Fruit fly (Drosophila melanogaster) whole organism, embryonic: ENCODE results near the gene zf30C.

Experiments
- Blimp-1 ChIP-seq: fragments of 200-800 bp; sonication (Bioruptor generic); optimal IDR thresholded peaks from 3 replicates; lab custom pipeline; 2018; ENCODE audit warnings: missing biosample characterization, missing genetic modification characterization, mild to moderate bottlenecking, moderate library complexity, missing genetic modification reagents
- CG10543 ChIP-seq: fragments of 200-800 bp; sonication (Bioruptor generic); optimal IDR thresholded peaks from 3 replicates; lab custom pipeline; 2017; ENCODE audit warnings: missing biosample characterization, mild to moderate bottlenecking, missing genetic modification characterization, moderate library complexity
- CG11456 ChIP-seq: fragments of 200-800 bp; sonication (Bioruptor generic); IDR thresholded peaks from 3 replicates; pipeline ENCODE4 v1.3.6; 2022; ENCODE audit warnings: missing biosample characterization, missing genetic modification characterization
- CG12071 ChIP-seq: fragments of 200-800 bp; sonication (Bioruptor generic); optimal IDR thresholded peaks from 3 replicates; lab custom pipeline; 2018; ENCODE audit warnings: missing biosample characterization, mild to moderate bottlenecking, missing genetic modification characterization
- CG12155 ChIP-seq: fragments of 200-800 bp; sonication (Bioruptor generic); optimal IDR thresholded peaks from 3 replicates; lab custom pipeline; 2016; ENCODE audit warnings: missing biosample characterization, missing genetic modification characterization
- CG1233 ChIP-seq: fragments of 200-800 bp; sonication (Bioruptor generic); optimal IDR thresholded peaks from 4 replicates; lab custom pipeline; 2018; ENCODE audit warnings: missing biosample characterization, mild to moderate bottlenecking, missing genetic modification characterization
- CG17328 ChIP-seq: fragments of 200-800 bp; sonication (Bioruptor generic); IDR thresholded peaks from 2 replicates; pipeline ENCODE4 v1.3.6; 2022; ENCODE audit warnings: missing biosample characterization, missing genetic modification characterization
- CG18262 ChIP-seq: fragments of 200-800 bp; optimal IDR thresholded peaks from 3 replicates; lab custom pipeline; 2019; ENCODE audit warnings: missing biosample characterization, mild to moderate bottlenecking, missing genetic modification characterization, moderate library complexity
- CG2678 ChIP-seq: fragments of 200-800 bp; sonication (Bioruptor generic); optimal IDR thresholded peaks from 3 replicates; lab custom pipeline; 2019; ENCODE audit warnings: missing biosample characterization, mild to moderate bottlenecking, missing genetic modification characterization, moderate library complexity
- CG34224 ChIP-seq: fragments of 200-800 bp; sonication (Bioruptor generic); IDR thresholded peaks from 3 replicates; pipeline ENCODE4 v1.3.6; 2022; ENCODE audit warnings: missing biosample characterization, missing genetic modification characterization; ENCODE audit not compliant: partially characterized antibody
- CG3847 ChIP-seq: fragments of 200-800 bp; sonication (Bioruptor generic); IDR thresholded peaks from 2 replicates; pipeline ENCODE4 v1.3.6; 2022; ENCODE audit warnings: missing biosample characterization, missing genetic modification characterization
- CG42726 ChIP-seq: fragments of 200-800 bp; sonication (Bioruptor generic); IDR thresholded peaks from 2 replicates; pipeline ENCODE4 v1.3.6; 2022; ENCODE audit warnings: missing biosample characterization, missing genetic modification characterization; ENCODE audit not compliant: partially characterized antibody
- CG4854 ChIP-seq: fragments of 200-800 bp; sonication (Bioruptor generic); optimal IDR thresholded peaks from 2 replicates; lab custom pipeline; 2016; ENCODE audit warnings: missing biosample characterization, missing genetic modification characterization, inconsistent platforms
- CG6683 ChIP-seq: fragments of 200-800 bp; sonication (Bioruptor generic); optimal IDR thresholded peaks from 2 replicates; lab custom pipeline; 2017; ENCODE audit warnings: missing biosample characterization, mild to moderate bottlenecking, missing genetic modification characterization, missing genetic modification reagents
- CG7928 ChIP-seq: fragments of 200-800 bp; sonication (Bioruptor generic); optimal IDR thresholded peaks from 2 replicates; lab custom pipeline; 2017; ENCODE audit warnings: missing biosample characterization, mild to moderate bottlenecking, missing genetic modification characterization
- CG8281 ChIP-seq: fragments of 200-800 bp; sonication (Bioruptor generic); optimal IDR thresholded peaks from 2 replicates; lab custom pipeline; 2018; ENCODE audit warnings: missing biosample characterization, mild to moderate bottlenecking, missing genetic modification characterization, moderate library complexity
- CG9609 ChIP-seq: fragments of 200-800 bp; sonication (Bioruptor generic); optimal IDR thresholded peaks from 3 replicates; lab custom pipeline; 2016; ENCODE audit warnings: missing biosample characterization, missing genetic modification characterization
- CG9727 ChIP-seq: fragments of 200-800 bp; sonication (Bioruptor generic); optimal IDR thresholded peaks from 3 replicates; lab custom pipeline; 2017; ENCODE audit warnings: missing biosample characterization, mild to moderate bottlenecking, missing genetic modification characterization
- Dll ChIP-seq: fragments of 200-800 bp; sonication (Bioruptor generic); IDR thresholded peaks from 4 replicates; pipeline ENCODE4 v1.3.6; 2022; ENCODE audit warnings: missing biosample characterization, missing genetic modification characterization; ENCODE audit not compliant: partially characterized antibody
- Doc3 ChIP-seq: fragments of 200-800 bp; sonication (Bioruptor generic); IDR thresholded peaks from 3 replicates; pipeline ENCODE4 v1.3.6; 2022; ENCODE audit warnings: missing biosample characterization, missing genetic modification characterization; ENCODE audit not compliant: partially characterized antibody
- ERR ChIP-seq: fragments of 200-800 bp; sonication (Bioruptor generic); optimal IDR thresholded peaks from 2 replicates; lab custom pipeline; 2016; ENCODE audit warnings: missing biosample characterization, missing genetic modification characterization
- Elba2 ChIP-seq: fragments of 200-800 bp; sonication (Bioruptor generic); optimal IDR thresholded peaks from 3 replicates; lab custom pipeline; 2016; ENCODE audit warnings: missing biosample characterization, missing genetic modification characterization
- Gug ChIP-seq: fragments of 200-800 bp; sonication (Bioruptor generic); IDR thresholded peaks from 4 replicates; pipeline ENCODE4 v1.3.6; 2022; ENCODE audit warnings: missing biosample characterization, missing genetic modification characterization
- HHEX ChIP-seq: fragments of 200-800 bp; sonication (Bioruptor generic); optimal IDR thresholded peaks from 3 replicates; lab custom pipeline; 2017; ENCODE audit warnings: missing biosample characterization, mild to moderate bottlenecking, missing genetic modification characterization, missing genetic modification reagents
- Hmr ChIP-seq: fragments of 200-800 bp; sonication (Bioruptor generic); optimal IDR thresholded peaks from 3 replicates; lab custom pipeline; 2017; ENCODE audit warnings: mild to moderate bottlenecking, missing biosample characterization, missing genetic modification reagents, missing genetic modification characterization
- Nf-YA ChIP-seq: fragments of 200-800 bp; sonication (Bioruptor generic); IDR thresholded peaks from 2 replicates; pipeline ENCODE4 v1.3.6; 2022; ENCODE audit warnings: missing biosample characterization, missing genetic modification characterization
- Opbp ChIP-seq: fragments of 200-800 bp; sonication (Bioruptor generic); IDR thresholded peaks from 3 replicates; pipeline ENCODE4 v1.3.6; 2022; ENCODE audit warnings: missing biosample characterization, missing genetic modification characterization; ENCODE audit not compliant: partially characterized antibody
- PHDP ChIP-seq: fragments of 200-800 bp; sonication (Bioruptor generic); optimal IDR thresholded peaks from 3 replicates; lab custom pipeline; 2018; ENCODE audit warnings: missing biosample characterization, mild to moderate bottlenecking, missing genetic modification characterization, moderate library complexity
- Ptx1 ChIP-seq: fragments of 200-800 bp; sonication (Bioruptor generic); IDR thresholded peaks from 2 replicates; pipeline ENCODE4 v1.3.6; 2022; ENCODE audit warnings: missing biosample characterization, missing genetic modification characterization
- aop ChIP-seq: fragments of 200-800 bp; sonication (Bioruptor generic); IDR thresholded peaks from 2 replicates; pipeline ENCODE4 v1.3.6; 2022; ENCODE audit warnings: missing biosample characterization, missing genetic modification characterization
- ara ChIP-seq: fragments of 200-800 bp; sonication (Bioruptor generic); IDR thresholded peaks from 2 replicates; pipeline ENCODE4 v1.3.6; 2022; ENCODE audit warnings: missing biosample characterization, missing genetic modification characterization
- bbx ChIP-seq: fragments of 200-800 bp; sonication (Bioruptor generic); IDR thresholded peaks from 2 replicates; pipeline ENCODE4 v1.3.6; 2022; ENCODE audit warnings: missing biosample characterization, missing genetic modification characterization; ENCODE audit not compliant: partially characterized antibody
- bcd ChIP-seq: fragments of 200-800 bp; sonication (Bioruptor generic); optimal IDR thresholded peaks from 2 replicates; lab custom pipeline; 2017; ENCODE audit warnings: missing biosample characterization, mild to moderate bottlenecking, missing genetic modification characterization
- bsh ChIP-seq, 2 experiments: fragments of 200-800 bp; sonication (Bioruptor generic); optimal IDR thresholded peaks; 2 replicates each; lab custom pipeline; 2017 to 2018; ENCODE audit warnings: mild to moderate bottlenecking in 2 of 2, missing biosample characterization in 2 of 2, missing genetic modification characterization in 2 of 2, moderate library complexity in 1 of 2
- chm ChIP-seq: fragments of 200-800 bp; sonication (Bioruptor generic); IDR thresholded peaks from 2 replicates; pipeline ENCODE4 v1.3.6; 2022; ENCODE audit warnings: missing biosample characterization, missing genetic modification characterization
- corto ChIP-seq: fragments of 200-800 bp; sonication (Bioruptor generic); optimal IDR thresholded peaks from 2 replicates; lab custom pipeline; 2016; ENCODE audit warnings: missing biosample characterization, mild to moderate bottlenecking, missing genetic modification characterization, moderate library complexity
- crc ChIP-seq: fragments of 200-800 bp; sonication (Bioruptor generic); optimal IDR thresholded peaks from 2 replicates; lab custom pipeline; 2016; ENCODE audit warnings: missing biosample characterization, missing genetic modification characterization
- crol ChIP-seq: fragments of 200-800 bp; sonication (Bioruptor generic); IDR thresholded peaks from 2 replicates; pipeline ENCODE4 v1.3.6; 2022; ENCODE audit warnings: missing biosample characterization, missing genetic modification characterization
- dpn ChIP-seq, 2 experiments: fragments of 200-800 bp; sonication (Bioruptor generic); optimal IDR thresholded peaks; 3 replicates each; lab custom pipeline; 2016; ENCODE audit warnings: missing biosample characterization in 2 of 2, missing genetic modification characterization in 2 of 2
- exex ChIP-seq: fragments of 200-800 bp; sonication (Bioruptor generic); optimal IDR thresholded peaks from 4 replicates; lab custom pipeline; 2018; ENCODE audit warnings: missing biosample characterization, mild to moderate bottlenecking, missing genetic modification characterization, moderate library complexity
- fru ChIP-seq: fragments of >200 bp; optimal IDR thresholded peaks from 2 replicates; lab custom pipeline; 2017
- grau ChIP-seq: fragments of 200-800 bp; optimal IDR thresholded peaks from 3 replicates; lab custom pipeline; 2019; ENCODE audit warnings: missing biosample characterization, mild to moderate bottlenecking, missing genetic modification characterization, moderate library complexity
- gro ChIP-seq: fragments of 200-800 bp; sonication (Bioruptor generic); optimal IDR thresholded peaks from 2 replicates; lab custom pipeline; 2016; ENCODE audit warnings: missing biosample characterization, missing genetic modification characterization
- hbn ChIP-seq: fragments of 200-800 bp; sonication (Bioruptor generic); IDR thresholded peaks from 2 replicates; pipeline ENCODE4 v1.3.6; 2022; ENCODE audit warnings: missing biosample characterization, missing genetic modification characterization; ENCODE audit not compliant: partially characterized antibody
- inv ChIP-seq: fragments of 200-800 bp; sonication (Bioruptor generic); IDR thresholded peaks from 2 replicates; pipeline ENCODE4 v1.3.6; 2022; ENCODE audit warnings: missing biosample characterization, missing genetic modification characterization; ENCODE audit not compliant: partially characterized antibody
- jing ChIP-seq: fragments of 200-800 bp; sonication (Bioruptor generic); optimal IDR thresholded peaks from 2 replicates; lab custom pipeline; 2018; ENCODE audit warnings: missing biosample characterization, mild to moderate bottlenecking, missing genetic modification characterization
- mld ChIP-seq: fragments of 200-800 bp; sonication (Bioruptor generic); IDR thresholded peaks from 3 replicates; pipeline ENCODE4 v1.3.6; 2022; ENCODE audit warnings: missing biosample characterization, missing genetic modification characterization; ENCODE audit not compliant: partially characterized antibody
- nerfin-2 ChIP-seq: fragments of 200-800 bp; sonication (Bioruptor generic); IDR thresholded peaks from 2 replicates; pipeline ENCODE4 v1.3.6; 2022; ENCODE audit warnings: missing biosample characterization, missing genetic modification characterization; ENCODE audit not compliant: partially characterized antibody
- seq ChIP-seq: fragments of 200-800 bp; sonication (Bioruptor generic); IDR thresholded peaks from 2 replicates; pipeline ENCODE4 v1.3.6; 2022; ENCODE audit warnings: missing biosample characterization, missing genetic modification characterization

The zf30C gene

DNA sequence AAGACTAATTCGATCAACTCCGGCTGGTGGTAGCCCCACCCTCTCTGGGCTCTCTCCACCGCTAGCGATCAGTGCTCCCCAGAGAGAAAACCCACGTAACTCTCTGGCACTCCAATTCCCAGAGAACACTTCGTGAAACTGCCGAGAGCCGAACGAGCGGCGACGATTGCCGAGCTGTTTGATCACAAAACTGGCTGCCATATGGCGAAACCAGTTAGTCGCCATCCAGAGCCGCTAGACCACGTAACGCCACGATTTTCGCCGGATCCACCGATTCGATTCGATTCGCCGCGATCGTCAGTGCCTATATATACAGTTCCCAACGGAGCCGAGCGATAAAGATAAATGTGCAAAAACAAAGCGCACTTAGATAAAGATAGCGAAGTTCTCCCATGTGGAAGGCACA lies 24.0 kb downstream of the zf30C start, which contains the start of gene IP3K1 (continued):
- TF ChIP-seq bsh (GFP tag; optimal IDR thresholded peaks at IDR 0.05; lab: Kevin White, UChicago): peak in 1 of 2 experiments; percentile 25
- peak; percentile 51; the same call in 1 of the 2 replicates for TF ChIP-seq hbn
- no peak for TF ChIP-seq crc (GFP tag; lab: Kevin White, UChicago)
- TF ChIP-seq CG34224 (GFP tag; lab: Robert Waterston, UW): peak; percentile 74
- peak; percentile 43; the same call in 1 of the 2 replicates for TF ChIP-seq seq (GFP tag; lab: Robert Waterston, UW)
- no peak for TF ChIP-seq Elba2 (GFP tag; lab: Kevin White, UChicago)
- TF ChIP-seq Opbp (GFP tag; lab: Robert Waterston, UW): 0 out of 3 replicates have a peak, but pooled peaks have one; percentile 53
- peak; percentile 27 for TF ChIP-seq bcd (GFP tag; lab: Kevin White, UChicago)
- TF ChIP-seq ERR (GFP tag; lab: Kevin White, UChicago): peak; percentile 28
- peak; percentile 47 for TF ChIP-seq exex (tag; lab: Kevin White, UChicago)
- TF ChIP-seq Ptx1 (GFP tag; lab: Robert Waterston, UW): 0 out of 2 replicates have a peak, but pooled peaks have one; percentile 7
- peak; percentile 74 for TF ChIP-seq bbx (GFP tag; lab: Robert Waterston, UW)
- TF ChIP-seq CG7928 (GFP tag; lab: Kevin White, UChicago): no peak
- TF ChIP-seq CG17328 (GFP tag; lab: Robert Waterston, UW): 0 out of 2 replicates have a peak, but pooled peaks have one; percentile 47
- TF ChIP-seq fru (lab: Kevin White, UChicago): no peak
- peak; percentile 9 to 21 for TF ChIP-seq dpn (GFP tag; optimal IDR thresholded peaks at IDR 0.05; lab: Kevin White, UChicago)
- peak; percentile 37 for TF ChIP-seq HHEX (GFP tag; lab: Kevin White, UChicago)
- peak; percentile 71; the same call in 1 of the 2 replicates for TF ChIP-seq chm (GFP tag; lab: Robert Waterston, UW)
- peak; percentile 39; the same call in 1 of the 2 replicates for TF ChIP-seq inv
- no peak for TF ChIP-seq Doc3 (GFP tag; lab: Robert Waterston, UW)
- TF ChIP-seq jing: no peak
- peak; percentile 45; the same call in 1 of the 3 replicates for TF ChIP-seq CG11456 (GFP tag; lab: Robert Waterston, UW)
- no peak for TF ChIP-seq CG1233 (GFP tag; lab: Kevin White, UChicago)
- 0 out of 4 replicates have a peak, but pooled peaks have one; percentile 19 for TF ChIP-seq Gug (GFP tag; lab: Robert Waterston, UW)
- TF ChIP-seq mld: peak; percentile 49; the same call in 1 of the 3 replicates
- TF ChIP-seq CG12155 (GFP tag; lab: Kevin White, UChicago): no peak
- TF ChIP-seq CG6683 (GFP tag; lab: Kevin White, UChicago): peak; percentile 20
- no peak for TF ChIP-seq aop (GFP tag; lab: Robert Waterston, UW)
- peak; percentile 63 for TF ChIP-seq CG12071 (GFP tag; lab: Kevin White, UChicago)
- peak; percentile 85 for TF ChIP-seq CG42726
- peak; percentile 56; the same call in 2 of the 4 replicates for TF ChIP-seq Dll
- no peak for TF ChIP-seq ara (GFP tag; lab: Robert Waterston, UW)
- TF ChIP-seq CG4854: no peak
- TF ChIP-seq CG2678 (tag; lab: Kevin White, UChicago): peak; percentile 35
- TF ChIP-seq CG9609: no peak
- TF ChIP-seq CG10543 (GFP tag; lab: Kevin White, UChicago): peak; percentile 85
- TF ChIP-seq PHDP (tag; lab: Kevin White, UChicago): peak; percentile 11
- no peak for TF ChIP-seq CG8281
- TF ChIP-seq CG9727 (GFP tag; lab: Kevin White, UChicago): no peak
- no peak for TF ChIP-seq CG3847 (GFP tag; lab: Robert Waterston, UW)
- TF ChIP-seq gro (GFP tag; lab: Kevin White, UChicago): peak; percentile 82
- peak; percentile 22 for TF ChIP-seq CG18262 (tag; lab: Kevin White, UChicago)
- no peak for TF ChIP-seq corto (GFP tag; lab: Kevin White, UChicago)
- TF ChIP-seq crol (GFP tag; lab: Robert Waterston, UW): 0 out of 2 replicates have a peak, but pooled peaks have one; percentile 10
- peak; percentile 44; the same call in 1 of the 2 replicates for TF ChIP-seq Nf-YA (GFP tag; lab: Robert Waterston, UW)
- TF ChIP-seq Blimp-1 (GFP tag; lab: Kevin White, UChicago): peak; percentile 8
- TF ChIP-seq nerfin-2 (GFP tag; lab: Robert Waterston, UW): no peak
- TF ChIP-seq grau (tag; lab: Kevin White, UChicago): peak; percentile 40
- peak; percentile 51 for TF ChIP-seq Hmr (GFP tag; lab: Kevin White, UChicago)
